Worm (Caenorhabditis elegans) whole organism, late embryonic: Measurements from ENCODE around the gene nfyb-1.

Experiments used
- K02D7.2 ChIP-seq: sonication (generic microtip); optimal IDR thresholded peaks from 2 replicates; lab custom pipeline; 2017; ENCODE audit warnings: mild to moderate bottlenecking, missing genetic modification characterization, missing compliant biosample characterization
- K09A11.1 ChIP-seq: sonication (generic microtip); optimal IDR thresholded peaks from 2 replicates; lab custom pipeline; 2017; ENCODE audit warnings: antibody characterized with exemption, mild to moderate bottlenecking, missing genetic modification characterization, missing compliant biosample characterization; ENCODE audit not compliant: insufficient read depth
- Y22D7AL.16 ChIP-seq: sonication (generic microtip); optimal IDR thresholded peaks from 2 replicates; lab custom pipeline; 2016; ENCODE audit warnings: missing genetic modification characterization, missing compliant biosample characterization
- ceh-19 ChIP-seq: fragments of 200-800 bp; sonication (Bioruptor generic); optimal IDR thresholded peaks from 2 replicates; lab custom pipeline; 2018; ENCODE audit warnings: mild to moderate bottlenecking, missing genetic modification characterization, missing compliant biosample characterization
- ceh-2 ChIP-seq: sonication (generic microtip); optimal IDR thresholded peaks from 2 replicates; lab custom pipeline; 2016; ENCODE audit warnings: missing genotype, missing genetic modification characterization, missing compliant biosample characterization
- ceh-30 ChIP-seq: fragments of 150-350 bp; optimal IDR thresholded peaks from 2 replicates; lab custom pipeline; 2014; ENCODE audit warnings: missing biosample characterization, missing genetic modification characterization
- ceh-34 ChIP-seq: sonication (generic microtip); optimal IDR thresholded peaks from 2 replicates; lab custom pipeline; 2016; ENCODE audit warnings: mild to moderate bottlenecking, missing genetic modification characterization, missing compliant biosample characterization
- ceh-45 ChIP-seq: fragments of 200-800 bp; sonication (Bioruptor generic); IDR thresholded peaks from 2 replicates; pipeline ENCODE4 v1.3.6; 2022; ENCODE audit warnings: missing genetic modification reagents, missing genetic modification characterization, missing compliant biosample characterization
- ceh-9 ChIP-seq: sonication (generic microtip); optimal IDR thresholded peaks from 2 replicates; lab custom pipeline; 2016; ENCODE audit warnings: mild to moderate bottlenecking, missing genetic modification characterization, inconsistent platforms, missing compliant biosample characterization
- dve-1 ChIP-seq: sonication (generic microtip); optimal IDR thresholded peaks from 2 replicates; lab custom pipeline; 2017; ENCODE audit warnings: antibody characterized with exemption, mild to moderate bottlenecking, missing genetic modification characterization, missing compliant biosample characterization
- fax-1 ChIP-seq: sonication (generic microtip); optimal IDR thresholded peaks from 2 replicates; lab custom pipeline; 2016; ENCODE audit warnings: missing genotype, missing genetic modification characterization, missing compliant biosample characterization
- gmeb-2 ChIP-seq: sonication (generic microtip); optimal IDR thresholded peaks from 2 replicates; lab custom pipeline; 2016; ENCODE audit warnings: missing genetic modification characterization, inconsistent platforms, missing compliant biosample characterization
- hlh-13 ChIP-seq: fragments of 200-800 bp; sonication (Bioruptor generic); optimal IDR thresholded peaks from 2 replicates; lab custom pipeline; 2018; ENCODE audit warnings: mild to moderate bottlenecking, missing genetic modification characterization, missing compliant biosample characterization
- hlh-6 ChIP-seq: sonication (generic microtip); optimal IDR thresholded peaks from 2 replicates; lab custom pipeline; 2016; ENCODE audit warnings: missing genotype, missing genetic modification characterization, missing compliant biosample characterization
- pag-3 ChIP-seq: sonication (generic microtip); optimal IDR thresholded peaks from 2 replicates; lab custom pipeline; 2016; ENCODE audit warnings: missing compliant biosample characterization, missing genetic modification characterization, borderline replicate concordance
- pha-2 ChIP-seq: sonication (generic microtip); optimal IDR thresholded peaks from 2 replicates; lab custom pipeline; 2017; ENCODE audit warnings: mild to moderate bottlenecking, missing genetic modification characterization, missing compliant biosample characterization
- rnt-1 ChIP-seq: sonication (generic microtip); optimal IDR thresholded peaks from 2 replicates; lab custom pipeline; 2016; ENCODE audit warnings: missing genetic modification characterization, missing compliant biosample characterization
- syd-9 ChIP-seq: sonication (generic microtip); optimal IDR thresholded peaks from 2 replicates; lab custom pipeline; 2016; ENCODE audit warnings: mild to moderate bottlenecking, missing genetic modification characterization, moderate library complexity, missing compliant biosample characterization
- ttx-3 ChIP-seq: sonication (generic microtip); optimal IDR thresholded peaks from 2 replicates; lab custom pipeline; 2016; ENCODE audit warnings: missing genetic modification reagents, missing genetic modification characterization, missing compliant biosample characterization
- unc-86 ChIP-seq: sonication (generic microtip); optimal IDR thresholded peaks from 2 replicates; lab custom pipeline; 2016; ENCODE audit warnings: missing genetic modification characterization, missing compliant biosample characterization

Gene nfyb-1

DNA sequence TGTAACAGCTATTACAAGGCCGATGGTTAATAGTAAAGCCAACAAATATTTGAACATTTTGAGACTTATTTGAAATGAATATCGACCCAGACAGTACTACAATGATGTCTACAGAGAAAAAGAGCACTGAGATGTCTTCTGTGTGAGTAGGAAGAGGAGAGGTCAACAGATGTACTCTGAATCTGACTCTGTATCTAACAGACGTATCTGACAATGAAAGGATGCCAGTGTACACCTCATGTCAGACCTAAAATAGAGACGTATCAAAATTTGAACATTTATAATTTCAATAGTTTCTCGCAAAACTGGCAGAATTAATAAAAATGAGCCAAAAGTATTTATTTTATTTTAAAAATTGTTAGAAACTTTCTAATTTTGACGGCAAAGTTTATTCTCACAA, 44.1 kb downstream of the nfyb-1 start, which contains the start of gene C24H12.8:
TSS of gene C24H12.8 (minus strand) at position 101 of the 400 bp plus-strand sequence.
- no peak for TF ChIP-seq fax-1 (tag; lab: Kevin White, UChicago)
- no peak for TF ChIP-seq rnt-1 (tag; lab: Kevin White, UChicago)
- no peak for TF ChIP-seq ttx-3 (tag; lab: Kevin White, UChicago)
- no peak for TF ChIP-seq ceh-34 (tag; lab: Kevin White, UChicago)
- no peak for TF ChIP-seq hlh-6 (tag; lab: Kevin White, UChicago)
- no peak for TF ChIP-seq ceh-45 (GFP tag; lab: Robert Waterston, UW)
- TF ChIP-seq ceh-9 (tag; lab: Kevin White, UChicago) = no peak
- TF ChIP-seq Y22D7AL.16 (tag; lab: Kevin White, UChicago) = no peak
- TF ChIP-seq pha-2 (tag; lab: Kevin White, UChicago) = no peak
- TF ChIP-seq hlh-13 = no peak
- no peak for TF ChIP-seq pag-3
- no peak for TF ChIP-seq gmeb-2
- TF ChIP-seq unc-86 = no peak
- no peak for TF ChIP-seq ceh-19 (GFP tag; lab: Kevin White, UChicago)
- no peak for TF ChIP-seq dve-1
- no peak for TF ChIP-seq K09A11.1 (tag; lab: Kevin White, UChicago)
- TF ChIP-seq ceh-2 (tag; lab: Kevin White, UChicago) = no peak
- no peak for TF ChIP-seq syd-9 (tag; lab: Kevin White, UChicago)
- TF ChIP-seq K02D7.2 = no peak

DNA sequence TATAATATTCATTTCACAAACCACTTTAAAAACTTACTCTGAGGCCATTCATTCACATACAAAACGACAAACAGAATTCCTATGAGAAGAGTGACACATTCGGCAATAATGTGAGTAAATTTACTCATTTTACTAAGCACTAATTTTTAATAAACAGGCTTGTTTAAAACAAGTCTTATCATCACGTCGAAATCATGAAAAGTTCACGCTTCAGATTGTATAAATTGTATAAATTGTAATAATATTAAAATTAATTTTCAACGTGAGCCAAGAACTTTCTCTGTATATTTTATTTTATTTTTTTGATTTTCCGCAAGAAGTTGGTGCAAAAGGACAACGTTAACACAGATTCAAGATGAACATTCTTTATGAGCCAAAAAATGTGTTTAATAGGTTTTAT, 48.4 kb downstream of the nfyb-1 start, which contains the start of gene C24H12.6:
TSS of gene C24H12.6 (minus strand) at position 101 of the 400 bp plus-strand sequence.
- TF ChIP-seq ceh-30 (tag; lab: Kevin White, UChicago) = no peak
